Worm (Caenorhabditis elegans) whole organism, late embryonic: Measurements from ENCODE around the gene dct-12.

Experiments used
- F13H6.1 ChIP-seq: sonication (generic microtip); optimal IDR thresholded peaks from 2 replicates; lab custom pipeline; 2016; ENCODE audit warnings: missing genetic modification characterization, missing compliant biosample characterization
- ama-1 ChIP-seq: fragments of 150-350 bp; optimal IDR thresholded peaks from 2 replicates; lab custom pipeline; 2014
- ceh-31 ChIP-seq: sonication (generic microtip); optimal IDR thresholded peaks from 2 replicates; lab custom pipeline; 2016; ENCODE audit warnings: missing genetic modification characterization, missing compliant biosample characterization
- che-1 ChIP-seq: sonication (generic microtip); optimal IDR thresholded peaks from 2 replicates; lab custom pipeline; 2016; ENCODE audit warnings: mild to moderate bottlenecking, missing genetic modification characterization, missing compliant biosample characterization
- fkh-6 ChIP-seq: sonication (generic microtip); optimal IDR thresholded peaks from 2 replicates; lab custom pipeline; 2016; ENCODE audit warnings: missing genetic modification characterization, missing compliant biosample characterization
- hlh-6 ChIP-seq: sonication (generic microtip); optimal IDR thresholded peaks from 2 replicates; lab custom pipeline; 2016; ENCODE audit warnings: missing genotype, missing genetic modification characterization, missing compliant biosample characterization
- lin-11 ChIP-seq: fragments of 200-800 bp; sonication (Bioruptor generic); optimal IDR thresholded peaks from 2 replicates; lab custom pipeline; 2018; ENCODE audit warnings: mild to moderate bottlenecking, missing genetic modification characterization, missing compliant biosample characterization
- nfya-1 ChIP-seq: sonication (generic microtip); optimal IDR thresholded peaks from 2 replicates; lab custom pipeline; 2017; ENCODE audit warnings: missing genetic modification characterization, mild to moderate bottlenecking, missing compliant biosample characterization, antibody characterized with exemption, moderate library complexity
- nhr-11 ChIP-seq: fragments of 150-350 bp; optimal IDR thresholded peaks from 2 replicates; lab custom pipeline; 2014; ENCODE audit warnings: missing biosample characterization, missing genetic modification characterization
- pros-1 ChIP-seq: fragments of 150-350 bp; optimal IDR thresholded peaks from 2 replicates; lab custom pipeline; 2014; ENCODE audit warnings: missing biosample characterization, missing genetic modification reagents, missing genetic modification characterization
- rnt-1 ChIP-seq: sonication (generic microtip); optimal IDR thresholded peaks from 2 replicates; lab custom pipeline; 2016; ENCODE audit warnings: missing genetic modification characterization, missing compliant biosample characterization
- zip-5 ChIP-seq: sonication (generic microtip); optimal IDR thresholded peaks from 2 replicates; lab custom pipeline; 2016; ENCODE audit warnings: missing genetic modification characterization, missing compliant biosample characterization

ce11 chrII:12385815-12386214 lies 46.4 kb downstream of the dct-12 start:
- TF ChIP-seq ama-1 (lab: Kevin White, UChicago) = no peak
- TF ChIP-seq pros-1 (tag; lab: Kevin White, UChicago) = no peak
- no peak for TF ChIP-seq hlh-6 (tag; lab: Kevin White, UChicago)
- no peak for TF ChIP-seq lin-11 (tag; lab: Kevin White, UChicago)
- TF ChIP-seq rnt-1 (tag; lab: Kevin White, UChicago) = no peak
- TF ChIP-seq nhr-11 (tag; lab: Kevin White, UChicago) = no peak
- TF ChIP-seq ceh-31 (tag; lab: Kevin White, UChicago) = no peak
- TF ChIP-seq nfya-1 (tag; lab: Kevin White, UChicago) = no peak
- TF ChIP-seq zip-5 (tag; lab: Kevin White, UChicago) = no peak
- no peak for TF ChIP-seq che-1 (tag; lab: Kevin White, UChicago)
- TF ChIP-seq fkh-6 (tag; lab: Kevin White, UChicago) = no peak
- no peak for TF ChIP-seq F13H6.1 (tag; lab: Kevin White, UChicago)
